Worm (Caenorhabditis elegans): ENCODE data around the gene C06A12.19.

- TF ChIP-seq nhr-28 (tag; optimal IDR thresholded peaks at IDR 0.05) (no peak), fos-1 (tag; optimal IDR thresholded peaks at IDR 0.05) (no peak), mxl-3 (GFP tag; optimal IDR thresholded peaks at IDR 0.05) (no peak), ceh-28 (tag; optimal IDR thresholded peaks at IDR 0.05) (no peak), aha-1 (tag) (no peak), nhr-11 (tag; optimal IDR thresholded peaks at IDR 0.05) (no peak), pqm-1 (tag; optimal IDR thresholded peaks at IDR 0.05) (no peak), lin-39 (tag; optimal IDR thresholded peaks at IDR 0.05) (no peak), Y5F2A.4 (GFP tag; optimal IDR thresholded peaks at IDR 0.05) (no peak), gei-8 (GFP tag; optimal IDR thresholded peaks at IDR 0.05) (no peak), ceh-44 (GFP tag; IDR thresholded peaks at IDR 0.05) (no peak), pha-4 (GFP tag; IDR thresholded peaks at IDR 0.05) (no peak), pha-4 (tag; optimal IDR thresholded peaks at IDR 0.05) (no peak), Y105C5A.15 (GFP tag; IDR thresholded peaks at IDR 0.05) (no peak)
Measured at ce11 chrIV:17436552-17436951, 3.3 kb downstream of the C06A12.19 start, which contains the start of gene gcy-27.

All from whole organism, L4 larva.